Fruit fly (Drosophila melanogaster): ENCODE measurements around the gene CG43850.

CG43850 gene

dm6 chr2L:13368940-13369339 is 46.3 kb upstream of the CG43850 start, which contains the start of gene CG31855:
Gene CG31855, plus strand, starts transcription at chr2L:13369204.
- no peak for TF ChIP-seq Hr38 (GFP tag; optimal IDR thresholded peaks at IDR 0.05)
- TF ChIP-seq OdsH (GFP tag; optimal IDR thresholded peaks at IDR 0.05), result peak; percentile 83
- peak; percentile 42 to 64 for TF ChIP-seq salr (GFP tag; optimal IDR thresholded peaks at IDR 0.05)
- peak; percentile 83 for TF ChIP-seq Smox (GFP tag; optimal IDR thresholded peaks at IDR 0.05)
- peak; percentile 75 for TF ChIP-seq Hr39 (GFP tag; optimal IDR thresholded peaks at IDR 0.05)
- TF ChIP-seq CG8319 (GFP tag; optimal IDR thresholded peaks at IDR 0.05), result peak; percentile 61
- TF ChIP-seq CG11902 (GFP tag; optimal IDR thresholded peaks at IDR 0.05), result peak; percentile 52
- TF ChIP-seq CG6854 (GFP tag; optimal IDR thresholded peaks at IDR 0.05), result peak; percentile 65
- peak; percentile 32 for TF ChIP-seq dac (GFP tag; optimal IDR thresholded peaks at IDR 0.05)
- TF ChIP-seq CG3919 (GFP tag; optimal IDR thresholded peaks at IDR 0.05), result peak; percentile 89
- TF ChIP-seq Sox14 (GFP tag; optimal IDR thresholded peaks at IDR 0.05), result peak; percentile 85
- peak; percentile 72 for TF ChIP-seq CG15336 (GFP tag; IDR thresholded peaks at IDR 0.05)
- TF ChIP-seq svp (GFP tag), result peak; percentile 90
- TF ChIP-seq spab (GFP tag; optimal IDR thresholded peaks at IDR 0.05), result peak; percentile 50
- peak; percentile 64 for TF ChIP-seq CG6808 (GFP tag; optimal IDR thresholded peaks at IDR 0.05)
- TF ChIP-seq Gug (GFP tag; IDR thresholded peaks at IDR 0.05), result 0 out of 2 replicates have a peak, but pooled peaks have one; percentile 27
- peak; percentile 64 for TF ChIP-seq CG3032 (tag; optimal IDR thresholded peaks at IDR 0.05)
- TF ChIP-seq Blimp-1 (GFP tag; optimal IDR thresholded peaks at IDR 0.05), result peak; percentile 43
- TF ChIP-seq eg (GFP tag; IDR thresholded peaks at IDR 0.05), result peak; percentile 80
- no peak for TF ChIP-seq CG16779 (tag; optimal IDR thresholded peaks at IDR 0.05)
- TF ChIP-seq Sox102F (GFP tag; optimal IDR thresholded peaks at IDR 0.05), result peak; percentile 87
- TF ChIP-seq Met (GFP tag; optimal IDR thresholded peaks at IDR 0.05), result peak; percentile 87
- peak; percentile 70 for TF ChIP-seq CG34406 (GFP tag; optimal IDR thresholded peaks at IDR 0.05)
- peak; percentile 58 for TF ChIP-seq Eip93F (GFP tag; optimal IDR thresholded peaks at IDR 0.05)
- TF ChIP-seq CG32006 (GFP tag; optimal IDR thresholded peaks at IDR 0.05), result peak; percentile 70
- peak; percentile 60 for TF ChIP-seq Lpt (GFP tag; optimal IDR thresholded peaks at IDR 0.05)
- TF ChIP-seq fkh (GFP tag; optimal IDR thresholded peaks at IDR 0.05), result no peak
- peak; percentile 77 for TF ChIP-seq Eip75B (GFP tag; optimal IDR thresholded peaks at IDR 0.05)
- TF ChIP-seq CG1621 (tag; optimal IDR thresholded peaks at IDR 0.05), result peak; percentile 44
- peak; percentile 62; the same call in 2 of the 3 replicates for TF ChIP-seq CG6163 (GFP tag; IDR thresholded peaks at IDR 0.05)
- no peak for TF ChIP-seq CG9139 (GFP tag; optimal IDR thresholded peaks at IDR 0.05)
- peak; percentile 71 for TF ChIP-seq CG10669 (GFP tag; optimal IDR thresholded peaks at IDR 0.05)
- TF ChIP-seq CG4318 (GFP tag; optimal IDR thresholded peaks at IDR 0.05), result no peak
- TF ChIP-seq achi (GFP tag; optimal IDR thresholded peaks at IDR 0.05), result peak; percentile 83
- TF ChIP-seq Sox15 (GFP tag; optimal IDR thresholded peaks at IDR 0.05), result peak; percentile 38
- TF ChIP-seq Ets21C (GFP tag; optimal IDR thresholded peaks at IDR 0.05), result peak; percentile 65
- TF ChIP-seq ss (GFP tag; optimal IDR thresholded peaks at IDR 0.05), result peak in 1 of 2 experiments; percentile 77
- peak; percentile 66 for TF ChIP-seq CG8119 (GFP tag; IDR thresholded peaks at IDR 0.05)
- peak; percentile 84 for TF ChIP-seq topi (GFP tag; optimal IDR thresholded peaks at IDR 0.05)
- TF ChIP-seq CG6276 (GFP tag; optimal IDR thresholded peaks at IDR 0.05), result no peak
- peak; percentile 27 for TF ChIP-seq fd59A (GFP tag; optimal IDR thresholded peaks at IDR 0.05)
- peak; percentile 74 for TF ChIP-seq CG8632 (GFP tag; optimal IDR thresholded peaks at IDR 0.05)
- TF ChIP-seq Ets96B (tag; optimal IDR thresholded peaks at IDR 0.05), result peak; percentile 62
- peak; percentile 71 for TF ChIP-seq CG10631 (GFP tag; optimal IDR thresholded peaks at IDR 0.05)
- TF ChIP-seq acj6 (GFP tag; optimal IDR thresholded peaks at IDR 0.05), result peak; percentile 83
- TF ChIP-seq CG7368 (GFP tag; optimal IDR thresholded peaks at IDR 0.05), result peak; percentile 73
- TF ChIP-seq esn (GFP tag; optimal IDR thresholded peaks at IDR 0.05), result peak; percentile 91
- peak; percentile 79 for TF ChIP-seq CG6792 (GFP tag; optimal IDR thresholded peaks at IDR 0.05)
- peak; percentile 59 for TF ChIP-seq CG11762 (GFP tag; optimal IDR thresholded peaks at IDR 0.05; ENCODE audit: insufficient read depth)
- TF ChIP-seq Hr4 (GFP tag; optimal IDR thresholded peaks at IDR 0.05), result peak; percentile 69
- peak; percentile 83 for TF ChIP-seq pdm3 (GFP tag; optimal IDR thresholded peaks at IDR 0.05)
- TF ChIP-seq cyc (GFP tag; optimal IDR thresholded peaks at IDR 0.05), result peak; percentile 84

All from whole organism, prepupa.